Worm (Caenorhabditis elegans): Measurements from ENCODE around the gene Y67A10A.7.

DNA sequence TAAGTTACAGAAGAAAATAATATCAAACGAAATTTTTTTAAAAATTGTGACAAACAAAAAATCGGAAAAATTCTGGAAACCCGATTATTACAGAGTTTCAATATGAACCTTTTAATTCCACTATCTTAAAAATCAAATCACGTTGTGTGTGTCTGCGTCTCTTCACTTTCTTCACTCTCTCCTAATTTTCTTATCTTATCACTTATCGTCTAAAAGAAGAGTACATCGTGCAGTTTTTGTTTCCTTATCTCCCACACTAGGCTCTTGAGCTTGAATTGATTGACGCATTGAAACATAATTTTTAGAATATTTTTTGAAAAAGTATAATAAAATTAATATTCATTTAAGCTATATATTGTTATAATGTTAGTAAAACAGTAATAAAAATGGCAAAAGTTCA, 40.3 kb downstream of the Y67A10A.7 start:
- TF ChIP-seq him-1 (tag; optimal IDR thresholded peaks at IDR 0.05) (no peak), W03F9.2 (tag; optimal IDR thresholded peaks at IDR 0.05) (no peak)
